Worm (Caenorhabditis elegans): ENCODE data around the gene ins-17.

The ins-17 gene

ce11 chrIII:4517781-4518180 lies 40.4 kb upstream of the ins-17 start:
- no peak for TF ChIP-seq nhr-12 (tag; optimal IDR thresholded peaks at IDR 0.05)
- TF ChIP-seq snpc-4 (tag; optimal IDR thresholded peaks at IDR 0.05) = no peak
- TF ChIP-seq dmd-4 (tag; optimal IDR thresholded peaks at IDR 0.05) = no peak

ce11 chrIII:4515173-4515572 lies 37.8 kb upstream of the ins-17 start:
- no peak for TF ChIP-seq alr-1 (tag; optimal IDR thresholded peaks at IDR 0.05)
- TF ChIP-seq nhr-129 (tag; optimal IDR thresholded peaks at IDR 0.05) = no peak
- TF ChIP-seq sma-3 (GFP tag; optimal IDR thresholded peaks at IDR 0.05) = no peak
- TF ChIP-seq C34F6.9 (tag; optimal IDR thresholded peaks at IDR 0.05) = no peak
- TF ChIP-seq nhr-11 (tag; optimal IDR thresholded peaks at IDR 0.05) = no peak
- no peak for TF ChIP-seq ceh-16 (tag; optimal IDR thresholded peaks at IDR 0.05)
- TF ChIP-seq unc-39 (tag; optimal IDR thresholded peaks at IDR 0.05) = no peak
- TF ChIP-seq peb-1 (tag; optimal IDR thresholded peaks at IDR 0.05) = no peak
- no peak for TF ChIP-seq unc-55 (GFP tag; optimal IDR thresholded peaks at IDR 0.05)
- TF ChIP-seq aly-2 (tag; optimal IDR thresholded peaks at IDR 0.05) = no peak
- TF ChIP-seq ama-1 (optimal IDR thresholded peaks at IDR 0.05) = no peak
- TF ChIP-seq Y55F3AM.14 (GFP tag; optimal IDR thresholded peaks at IDR 0.05) = no peak
- TF ChIP-seq crh-2 (tag; optimal IDR thresholded peaks at IDR 0.05) = no peak

- TF ChIP-seq F13H6.1 (tag; optimal IDR thresholded peaks at IDR 0.05) (peak; percentile 71), dmd-4 (tag; optimal IDR thresholded peaks at IDR 0.05) (no peak), ztf-4 (tag; optimal IDR thresholded peaks at IDR 0.05) (no peak), elt-3 (tag; optimal IDR thresholded peaks at IDR 0.05) (no peak), sma-3 (GFP tag; optimal IDR thresholded peaks at IDR 0.05) (no peak), gmeb-1 (tag; optimal IDR thresholded peaks at IDR 0.05) (no peak), nhr-23 (tag; optimal IDR thresholded peaks at IDR 0.05) (no peak), ceh-82 (tag; optimal IDR thresholded peaks at IDR 0.05) (no peak), nhr-10 (tag; optimal IDR thresholded peaks at IDR 0.05) (no peak), ZK546.5 (tag; optimal IDR thresholded peaks at IDR 0.05) (no peak), mdl-1 (tag; optimal IDR thresholded peaks at IDR 0.05) (peak in 1 of 2 experiments; percentile 4), alr-1 (tag; optimal IDR thresholded peaks at IDR 0.05) (no peak), peb-1 (tag; optimal IDR thresholded peaks at IDR 0.05) (no peak), nhr-237 (tag; optimal IDR thresholded peaks at IDR 0.05) (no peak), ceh-16 (tag; optimal IDR thresholded peaks at IDR 0.05) (no peak), mab-5 (tag; optimal IDR thresholded peaks at IDR 0.05) (no peak), Y55F3AM.14 (GFP tag; optimal IDR thresholded peaks at IDR 0.05) (no peak), nhr-6 (tag; optimal IDR thresholded peaks at IDR 0.05) (no peak), lin-11 (tag; optimal IDR thresholded peaks at IDR 0.05) (no peak), lsy-2 (tag; optimal IDR thresholded peaks at IDR 0.05) (peak in 1 of 2 experiments; percentile 18), unc-55 (GFP tag; optimal IDR thresholded peaks at IDR 0.05) (peak; percentile 31), aly-2 (tag; optimal IDR thresholded peaks at IDR 0.05) (no peak), nhr-129 (tag; optimal IDR thresholded peaks at IDR 0.05) (peak; percentile 48), nhr-25 (tag; optimal IDR thresholded peaks at IDR 0.05) (no peak), lin-13 (GFP tag; optimal IDR thresholded peaks at IDR 0.05) (no peak), C34F6.9 (tag; optimal IDR thresholded peaks at IDR 0.05) (peak; percentile 33), sem-4 (tag; optimal IDR thresholded peaks at IDR 0.05) (no peak), nhr-12 (tag; optimal IDR thresholded peaks at IDR 0.05) (no peak), mbf-1 (tag; optimal IDR thresholded peaks at IDR 0.05) (no peak), snpc-4 (tag; optimal IDR thresholded peaks at IDR 0.05) (no peak), sma-9 (GFP tag; optimal IDR thresholded peaks at IDR 0.05) (no peak), sma-9 (tag; optimal IDR thresholded peaks at IDR 0.05) (no peak), ztf-11 (tag; optimal IDR thresholded peaks at IDR 0.05) (no peak), blmp-1 (tag; optimal IDR thresholded peaks at IDR 0.05; ENCODE audit: insufficient read depth) (no peak), ztf-1 (GFP tag; conservative IDR thresholded peaks at IDR 0.05) (no peak), crh-2 (tag; optimal IDR thresholded peaks at IDR 0.05) (no peak), unc-39 (tag; optimal IDR thresholded peaks at IDR 0.05) (no peak), nhr-21 (tag; optimal IDR thresholded peaks at IDR 0.05) (no peak), nhr-11 (tag; optimal IDR thresholded peaks at IDR 0.05) (no peak), zag-1 (tag; optimal IDR thresholded peaks at IDR 0.05) (no peak), elt-1 (tag; optimal IDR thresholded peaks at IDR 0.05) (no peak)
Observed at ce11 chrIII:4513926-4514325, 36.6 kb upstream of the ins-17 start.
